Worm (Caenorhabditis elegans) whole organism, late embryonic: ENCODE measurements around the gene ztf-28.

Source experiments
- K09A11.1 ChIP-seq: sonication (generic microtip); optimal IDR thresholded peaks from 2 replicates; lab custom pipeline; 2017; ENCODE audit warnings: antibody characterized with exemption, mild to moderate bottlenecking, missing genetic modification characterization, missing compliant biosample characterization; ENCODE audit not compliant: insufficient read depth
- ama-1 ChIP-seq: fragments of 150-350 bp; optimal IDR thresholded peaks from 2 replicates; lab custom pipeline; 2014
- ceh-48 ChIP-seq: sonication (generic microtip); optimal IDR thresholded peaks from 2 replicates; lab custom pipeline; 2016; ENCODE audit warnings: missing genetic modification characterization, inconsistent platforms, missing compliant biosample characterization
- ceh-9 ChIP-seq: sonication (generic microtip); optimal IDR thresholded peaks from 2 replicates; lab custom pipeline; 2016; ENCODE audit warnings: mild to moderate bottlenecking, missing genetic modification characterization, inconsistent platforms, missing compliant biosample characterization
- eyg-1 ChIP-seq: sonication (generic microtip); optimal IDR thresholded peaks from 2 replicates; lab custom pipeline; 2016; ENCODE audit warnings: missing genotype, missing genetic modification characterization, missing compliant biosample characterization
- fkh-10 ChIP-seq: fragments of 150-350 bp; optimal IDR thresholded peaks from 2 replicates; lab custom pipeline; 2014; ENCODE audit warnings: missing biosample characterization, missing genetic modification reagents, missing genetic modification characterization
- lim-6 ChIP-seq: sonication (generic microtip); optimal IDR thresholded peaks from 2 replicates; lab custom pipeline; 2016; ENCODE audit warnings: missing genetic modification characterization, missing compliant biosample characterization
- mec-3 ChIP-seq: sonication (generic microtip); optimal IDR thresholded peaks from 2 replicates; lab custom pipeline; 2016; ENCODE audit warnings: borderline replicate concordance, missing genetic modification characterization, missing compliant biosample characterization
- nfya-1 ChIP-seq: sonication (generic microtip); optimal IDR thresholded peaks from 2 replicates; lab custom pipeline; 2017; ENCODE audit warnings: missing genetic modification characterization, mild to moderate bottlenecking, missing compliant biosample characterization, antibody characterized with exemption, moderate library complexity
- nhr-11 ChIP-seq: fragments of 150-350 bp; optimal IDR thresholded peaks from 2 replicates; lab custom pipeline; 2014; ENCODE audit warnings: missing biosample characterization, missing genetic modification characterization
- pha-2 ChIP-seq: sonication (generic microtip); optimal IDR thresholded peaks from 2 replicates; lab custom pipeline; 2017; ENCODE audit warnings: mild to moderate bottlenecking, missing genetic modification characterization, missing compliant biosample characterization
- pha-4 ChIP-seq: fragments of 150-350 bp; optimal IDR thresholded peaks from 2 replicates; lab custom pipeline; 2018; ENCODE audit warnings: missing biosample characterization, missing genetic modification reagents, missing genetic modification characterization
- pqm-1 ChIP-seq: sonication (generic microtip); optimal IDR thresholded peaks from 2 replicates; lab custom pipeline; 2016; ENCODE audit warnings: missing genetic modification characterization, missing compliant biosample characterization
- rnt-1 ChIP-seq: sonication (generic microtip); optimal IDR thresholded peaks from 2 replicates; lab custom pipeline; 2016; ENCODE audit warnings: missing genetic modification characterization, missing compliant biosample characterization

DNA sequence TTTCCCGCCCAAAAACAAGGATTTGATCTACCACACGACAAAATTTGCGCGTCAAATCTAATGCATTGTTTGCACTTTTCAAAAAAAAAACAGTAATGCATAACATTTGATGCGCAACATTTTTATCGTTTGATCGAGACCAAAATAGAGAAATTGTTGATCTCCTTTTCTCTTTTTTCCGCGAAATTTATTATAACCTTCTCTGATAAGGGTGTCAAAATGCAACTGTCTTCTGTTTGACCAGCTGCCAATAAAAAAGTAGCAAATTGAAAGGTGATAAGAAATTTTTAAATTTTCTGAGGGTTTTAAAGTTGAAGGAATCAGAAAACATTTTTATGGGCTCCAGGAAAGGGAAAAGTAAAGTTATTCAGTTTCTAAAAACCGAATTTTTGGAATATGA is 46.5 kb downstream of the ztf-28 start:
- TF ChIP-seq mec-3 (tag; lab: Kevin White, UChicago) (no peak), pha-2 (tag; lab: Kevin White, UChicago) (no peak), lim-6 (tag; lab: Kevin White, UChicago) (no peak), K09A11.1 (tag; lab: Kevin White, UChicago) (no peak), eyg-1 (tag; lab: Kevin White, UChicago) (no peak), ama-1 (lab: Kevin White, UChicago) (no peak), nhr-11 (no peak), fkh-10 (GFP tag; lab: Kevin White, UChicago) (no peak), rnt-1 (no peak), pqm-1 (no peak), ceh-48 (no peak), pha-4 (tag; lab: Kevin White, UChicago) (no peak), ceh-9 (no peak), nfya-1 (no peak)
